Worm (Caenorhabditis elegans) whole organism, mixed stage, embryonic: Measurements from ENCODE around the gene rpn-6.2.

Experiments used
- ceh-43 ChIP-seq: fragments of 200-800 bp; sonication (Bioruptor generic); optimal IDR thresholded peaks from 2 replicates; lab custom pipeline; 2018; ENCODE audit warnings: mild to moderate bottlenecking, missing genetic modification characterization, moderate library complexity, missing compliant biosample characterization
- ceh-83 ChIP-seq: fragments of 200-800 bp; sonication (Bioruptor generic); optimal IDR thresholded peaks from 2 replicates; lab custom pipeline; 2018; ENCODE audit warnings: mild to moderate bottlenecking, missing genetic modification characterization, missing compliant biosample characterization
- elt-3 ChIP-seq: fragments of 150-350 bp; optimal IDR thresholded peaks from 2 replicates; lab custom pipeline; 2014; ENCODE audit warnings: missing biosample characterization, missing genetic modification characterization
- flh-1 ChIP-seq: fragments of 200-800 bp; sonication (Bioruptor generic); optimal IDR thresholded peaks from 2 replicates; lab custom pipeline; 2018; ENCODE audit warnings: mild to moderate bottlenecking, missing genetic modification characterization, moderate library complexity, missing compliant biosample characterization
- lin-13 ChIP-seq: fragments of 150-350 bp; optimal IDR thresholded peaks from 2 replicates; lab custom pipeline; 2014; ENCODE audit warnings: missing biosample characterization, missing genetic modification characterization
- mep-1 ChIP-seq: fragments of 150-350 bp; optimal IDR thresholded peaks from 2 replicates; lab custom pipeline; 2017; ENCODE audit warnings: missing biosample characterization, missing genetic modification reagents, missing genetic modification characterization, inconsistent platforms
- nhr-237 ChIP-seq: fragments of 150-350 bp; optimal IDR thresholded peaks from 2 replicates; lab custom pipeline; 2014; ENCODE audit warnings: missing biosample characterization, missing genetic modification characterization
- nhr-76 ChIP-seq: sonication (generic microtip); optimal IDR thresholded peaks from 2 replicates; lab custom pipeline; 2017; ENCODE audit warnings: missing biosample characterization, missing genetic modification characterization
- pha-4 ChIP-seq: fragments of 150-350 bp; optimal IDR thresholded peaks from 2 replicates; lab custom pipeline; 2018; ENCODE audit warnings: missing biosample characterization, missing genetic modification reagents, missing genetic modification characterization
- snpc-4 ChIP-seq: fragments of 150-350 bp; optimal IDR thresholded peaks from 2 replicates; lab custom pipeline; 2014; ENCODE audit warnings: missing biosample characterization, missing genetic modification characterization
- sptf-1 ChIP-seq: sonication (generic microtip); optimal IDR thresholded peaks from 2 replicates; lab custom pipeline; 2017; ENCODE audit warnings: mild to moderate bottlenecking, missing genetic modification characterization, moderate library complexity, missing compliant biosample characterization
- unc-39 ChIP-seq: fragments of 150-350 bp; optimal IDR thresholded peaks from 2 replicates; lab custom pipeline; 2014; ENCODE audit warnings: missing biosample characterization, missing genetic modification characterization
- unc-62 ChIP-seq: fragments of 150-350 bp; optimal IDR thresholded peaks from 2 replicates; lab custom pipeline; 2014; ENCODE audit warnings: missing biosample characterization, missing genetic modification reagents, missing genetic modification characterization
- ztf-11 ChIP-seq: fragments of 150-350 bp; optimal IDR thresholded peaks from 2 replicates; lab custom pipeline; 2014; ENCODE audit warnings: missing biosample characterization, missing genetic modification characterization

DNA sequence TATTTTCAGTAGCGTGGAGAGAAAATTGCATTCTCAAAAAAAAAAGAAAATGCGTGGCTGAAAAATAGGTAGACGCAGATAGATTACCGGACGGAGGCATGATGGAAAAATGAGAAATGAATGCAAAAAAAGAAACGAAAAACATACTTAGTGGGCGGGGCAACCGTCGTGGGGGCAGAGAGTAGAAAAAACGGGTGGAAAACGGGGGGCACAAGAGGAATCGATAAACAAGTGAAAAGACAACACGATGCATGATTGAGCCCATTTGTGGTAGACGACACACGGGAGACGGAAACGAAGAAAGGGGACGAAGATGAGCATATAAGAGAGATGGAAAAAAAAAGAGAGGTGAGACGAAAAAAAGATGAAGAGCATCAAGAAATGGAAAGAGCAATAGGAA, 13.3 kb downstream of the rpn-6.2 start:
- no peak for TF ChIP-seq elt-3 (tag; lab: Kevin White, UChicago)
- no peak for TF ChIP-seq lin-13
- no peak for TF ChIP-seq pha-4 (tag; lab: Kevin White, UChicago)
- no peak for TF ChIP-seq ztf-11 (tag; lab: Kevin White, UChicago)
- no peak for TF ChIP-seq nhr-76
- TF ChIP-seq nhr-237 (tag; lab: Kevin White, UChicago), result no peak
- no peak for TF ChIP-seq ceh-83 (GFP tag; lab: Kevin White, UChicago)
- no peak for TF ChIP-seq flh-1 (GFP tag; lab: Kevin White, UChicago)
- no peak for TF ChIP-seq ceh-43 (GFP tag; lab: Kevin White, UChicago)
- TF ChIP-seq snpc-4 (tag; lab: Kevin White, UChicago), result no peak
- no peak for TF ChIP-seq unc-39 (tag; lab: Kevin White, UChicago)
- TF ChIP-seq mep-1 (tag; lab: Kevin White, UChicago), result no peak
- no peak for TF ChIP-seq unc-62
- TF ChIP-seq sptf-1 (tag; lab: Kevin White, UChicago), result no peak
